Fruit fly (Drosophila melanogaster) whole organism, embryonic: Measurements from ENCODE around the gene CG9582.
A peak's percentile ranks its signal among the peaks of the same experiment; 100 is the strongest.

ENCODE experiments used
- Adf1 ChIP-seq: fragments of 200-800 bp; sonication (Bioruptor generic); IDR thresholded peaks from 2 replicates; pipeline ENCODE4 v1.3.6; 2022; ENCODE audit warnings: missing biosample characterization, missing genetic modification characterization
- Antp ChIP-seq: fragments of 200-800 bp; sonication (Bioruptor generic); optimal IDR thresholded peaks from 3 replicates; lab custom pipeline; 2016; ENCODE audit warnings: missing biosample characterization, missing genetic modification characterization
- Atf6 ChIP-seq: fragments of 200-800 bp; sonication (Bioruptor generic); IDR thresholded peaks from 2 replicates; pipeline ENCODE4 v1.3.6; 2022; ENCODE audit warnings: missing biosample characterization, missing genetic modification characterization
- B-H2 ChIP-seq: fragments of 200-800 bp; sonication (Bioruptor generic); optimal IDR thresholded peaks from 2 replicates; lab custom pipeline; 2018; ENCODE audit warnings: missing biosample characterization, mild to moderate bottlenecking, missing genetic modification characterization
- CG10209 ChIP-seq: fragments of 200-800 bp; sonication (Bioruptor generic); optimal IDR thresholded peaks from 3 replicates; lab custom pipeline; 2017; ENCODE audit warnings: missing biosample characterization, mild to moderate bottlenecking, missing genetic modification characterization, missing genetic modification reagents
- CG11085 ChIP-seq: fragments of 200-800 bp; sonication (Bioruptor generic); IDR thresholded peaks from 2 replicates; pipeline ENCODE4 v1.3.6; 2022; ENCODE audit warnings: missing biosample characterization, missing genetic modification characterization
- CG11695 ChIP-seq: fragments of 200-800 bp; sonication (Bioruptor generic); IDR thresholded peaks from 3 replicates; pipeline ENCODE4 v1.3.6; 2022; ENCODE audit warnings: missing biosample characterization, missing genetic modification characterization
- CG12769 ChIP-seq: fragments of 200-800 bp; sonication (Bioruptor generic); optimal IDR thresholded peaks from 2 replicates; lab custom pipeline; 2019; ENCODE audit warnings: missing biosample characterization, mild to moderate bottlenecking, missing genetic modification characterization, moderate library complexity
- CG13296 ChIP-seq: fragments of 200-800 bp; sonication (Bioruptor generic); optimal IDR thresholded peaks from 3 replicates; lab custom pipeline; 2018; ENCODE audit warnings: missing biosample characterization, mild to moderate bottlenecking, missing genetic modification characterization
- CG14965 ChIP-seq: fragments of 200-800 bp; sonication (Bioruptor generic); optimal IDR thresholded peaks from 2 replicates; lab custom pipeline; 2016; ENCODE audit warnings: missing biosample characterization, missing genetic modification characterization, borderline replicate concordance
- CG17361 ChIP-seq: fragments of 200-800 bp; sonication (Bioruptor generic); IDR thresholded peaks from 3 replicates; pipeline ENCODE4 v1.3.6; 2022; ENCODE audit warnings: missing biosample characterization, missing genetic modification characterization
- CG18619 ChIP-seq: fragments of 200-800 bp; sonication (Bioruptor generic); optimal IDR thresholded peaks from 3 replicates; lab custom pipeline; 2017; ENCODE audit warnings: missing biosample characterization, mild to moderate bottlenecking, missing genetic modification characterization
- CG32767 ChIP-seq: fragments of 200-800 bp; sonication (Bioruptor generic); IDR thresholded peaks from 2 replicates; pipeline ENCODE4 v1.3.6; 2022; ENCODE audit warnings: missing biosample characterization, missing genetic modification characterization
- CG33213 ChIP-seq: fragments of 200-800 bp; sonication (Bioruptor generic); optimal IDR thresholded peaks from 3 replicates; lab custom pipeline; 2016; ENCODE audit warnings: missing biosample characterization, missing genetic modification characterization
- CG3847 ChIP-seq: fragments of 200-800 bp; sonication (Bioruptor generic); IDR thresholded peaks from 2 replicates; pipeline ENCODE4 v1.3.6; 2022; ENCODE audit warnings: missing biosample characterization, missing genetic modification characterization
- CG4617 ChIP-seq: fragments of 200-800 bp; sonication (Bioruptor generic); optimal IDR thresholded peaks from 3 replicates; lab custom pipeline; 2016; ENCODE audit warnings: missing biosample characterization, missing genetic modification characterization, borderline replicate concordance
- CG7556 ChIP-seq: fragments of 200-800 bp; sonication (Bioruptor generic); optimal IDR thresholded peaks from 2 replicates; lab custom pipeline; 2017; ENCODE audit warnings: missing biosample characterization, mild to moderate bottlenecking, missing genetic modification characterization
- CG7745 ChIP-seq: fragments of 200-800 bp; sonication (Bioruptor generic); optimal IDR thresholded peaks from 2 replicates; lab custom pipeline; 2018; ENCODE audit warnings: missing biosample characterization, mild to moderate bottlenecking, missing genetic modification characterization, moderate library complexity
- CG7786 ChIP-seq: fragments of 200-800 bp; sonication (Bioruptor generic); optimal IDR thresholded peaks from 2 replicates; lab custom pipeline; 2016; ENCODE audit warnings: missing biosample characterization, missing genetic modification characterization
- CG9215 ChIP-seq: fragments of 200-800 bp; sonication (Bioruptor generic); IDR thresholded peaks from 2 replicates; pipeline ENCODE4 v1.3.6; 2022; ENCODE audit warnings: missing biosample characterization, missing genetic modification characterization
- CG9727 ChIP-seq: fragments of 200-800 bp; sonication (Bioruptor generic); optimal IDR thresholded peaks from 3 replicates; lab custom pipeline; 2017; ENCODE audit warnings: missing biosample characterization, mild to moderate bottlenecking, missing genetic modification characterization
- CoRest ChIP-seq: fragments of 200-800 bp; sonication (Bioruptor generic); optimal IDR thresholded peaks from 3 replicates; lab custom pipeline; 2018; ENCODE audit warnings: missing biosample characterization, mild to moderate bottlenecking, missing genetic modification characterization, moderate library complexity
- Drgx ChIP-seq: fragments of 200-800 bp; sonication (Bioruptor generic); IDR thresholded peaks from 2 replicates; pipeline ENCODE4 v1.3.6; 2022; ENCODE audit warnings: missing biosample characterization, missing genetic modification characterization
- Fer1 ChIP-seq: fragments of 200-800 bp; sonication (Bioruptor generic); optimal IDR thresholded peaks from 2 replicates; lab custom pipeline; 2017; ENCODE audit warnings: missing biosample characterization, mild to moderate bottlenecking, missing genetic modification characterization
- HHEX ChIP-seq: fragments of 200-800 bp; sonication (Bioruptor generic); optimal IDR thresholded peaks from 3 replicates; lab custom pipeline; 2017; ENCODE audit warnings: missing biosample characterization, mild to moderate bottlenecking, missing genetic modification characterization, missing genetic modification reagents
- MBD-R2 ChIP-seq: fragments of 200-800 bp; sonication (Bioruptor generic); IDR thresholded peaks from 2 replicates; pipeline ENCODE4 v1.3.6; 2022; ENCODE audit warnings: missing biosample characterization, missing genetic modification characterization
- MESR4 ChIP-seq: fragments of 200-800 bp; sonication (Bioruptor generic); optimal IDR thresholded peaks from 2 replicates; lab custom pipeline; 2018; ENCODE audit warnings: missing biosample characterization, mild to moderate bottlenecking, missing genetic modification characterization, moderate library complexity
- Mes4 ChIP-seq: fragments of 200-800 bp; sonication (Bioruptor generic); optimal IDR thresholded peaks from 2 replicates; lab custom pipeline; 2016; ENCODE audit warnings: missing biosample characterization, missing genetic modification characterization
- Stat92E ChIP-seq, 3 experiments: fragments of >200 bp in 2 of 3; fragments of 200-800 bp in 1 of 3; sonication (Bioruptor generic) in 1 of 3; optimal IDR thresholded peaks; 2 replicates each; lab custom pipeline; 2017 to 2019; ENCODE audit warnings: missing biosample characterization in 3 of 3, missing genetic modification characterization in 3 of 3, mild to moderate bottlenecking in 1 of 3, moderate library complexity in 1 of 3
- Tbp ChIP-seq: fragments of >200 bp; optimal IDR thresholded peaks from 2 replicates; lab custom pipeline; 2018; ENCODE audit warnings: missing biosample characterization, missing genetic modification characterization
- bab2 ChIP-seq: fragments of 200-800 bp; sonication (Bioruptor generic); optimal IDR thresholded peaks from 2 replicates; lab custom pipeline; 2016; ENCODE audit warnings: missing biosample characterization, missing genetic modification characterization
- dimm ChIP-seq: fragments of 200-800 bp; sonication (Bioruptor generic); IDR thresholded peaks from 2 replicates; pipeline ENCODE4 v1.3.6; 2022; ENCODE audit warnings: missing biosample characterization, missing genetic modification characterization
- dm ChIP-seq: fragments of 200-800 bp; sonication (Bioruptor generic); optimal IDR thresholded peaks from 3 replicates; lab custom pipeline; 2016; ENCODE audit warnings: missing biosample characterization, missing genetic modification characterization
- emc ChIP-seq: fragments of 200-800 bp; sonication (Bioruptor generic); optimal IDR thresholded peaks from 2 replicates; lab custom pipeline; 2016; ENCODE audit warnings: missing biosample characterization, missing genetic modification characterization
- eyg ChIP-seq: fragments of 200-800 bp; sonication (Bioruptor generic); optimal IDR thresholded peaks from 3 replicates; lab custom pipeline; 2016; ENCODE audit warnings: missing biosample characterization, missing genetic modification characterization
- fru ChIP-seq: fragments of >200 bp; optimal IDR thresholded peaks from 2 replicates; lab custom pipeline; 2017
- grau ChIP-seq: fragments of 200-800 bp; optimal IDR thresholded peaks from 3 replicates; lab custom pipeline; 2019; ENCODE audit warnings: missing biosample characterization, mild to moderate bottlenecking, missing genetic modification characterization, moderate library complexity
- grn ChIP-seq: fragments of 200-800 bp; sonication (Bioruptor generic); optimal IDR thresholded peaks from 3 replicates; lab custom pipeline; 2017; ENCODE audit warnings: missing biosample characterization, missing genetic modification characterization
- jing ChIP-seq: fragments of 200-800 bp; sonication (Bioruptor generic); optimal IDR thresholded peaks from 2 replicates; lab custom pipeline; 2018; ENCODE audit warnings: missing biosample characterization, mild to moderate bottlenecking, missing genetic modification characterization
- kah ChIP-seq: fragments of 200-800 bp; sonication (Bioruptor generic); optimal IDR thresholded peaks from 2 replicates; lab custom pipeline; 2018; ENCODE audit warnings: missing biosample characterization, mild to moderate bottlenecking, missing genetic modification characterization
- klu ChIP-seq: fragments of 200-800 bp; sonication (Bioruptor generic); IDR thresholded peaks from 2 replicates; pipeline ENCODE4 v1.3.6; 2022; ENCODE audit warnings: missing biosample characterization, missing genetic modification characterization
- lmd ChIP-seq: fragments of 200-800 bp; sonication (Bioruptor generic); IDR thresholded peaks from 2 replicates; pipeline ENCODE4 v1.3.6; 2022; ENCODE audit warnings: missing biosample characterization, missing genetic modification characterization
- nau ChIP-seq: fragments of 200-800 bp; sonication (Bioruptor generic); optimal IDR thresholded peaks from 3 replicates; lab custom pipeline; 2017; ENCODE audit warnings: missing biosample characterization, mild to moderate bottlenecking, missing genetic modification characterization, missing genetic modification reagents
- nom ChIP-seq: fragments of 200-800 bp; sonication (Bioruptor generic); optimal IDR thresholded peaks from 2 replicates; lab custom pipeline; 2017; ENCODE audit warnings: missing biosample characterization, missing genetic modification characterization, mild to moderate bottlenecking, moderate library complexity, missing genetic modification reagents
- onecut ChIP-seq: fragments of 200-800 bp; sonication (Bioruptor generic); IDR thresholded peaks from 2 replicates; pipeline ENCODE4 v1.3.6; 2022; ENCODE audit warnings: missing biosample characterization, missing genetic modification characterization
- p53 ChIP-seq: fragments of 200-800 bp; sonication (Bioruptor generic); optimal IDR thresholded peaks from 2 replicates; lab custom pipeline; 2016; ENCODE audit warnings: missing biosample characterization, missing genetic modification characterization
- peb ChIP-seq: fragments of 200-800 bp; sonication (Bioruptor generic); IDR thresholded peaks from 2 replicates; pipeline ENCODE4 v1.3.6; 2022; ENCODE audit warnings: missing biosample characterization, missing genetic modification characterization
- pita ChIP-seq: fragments of 200-800 bp; sonication (Bioruptor generic); optimal IDR thresholded peaks from 2 replicates; lab custom pipeline; 2017; ENCODE audit warnings: missing biosample characterization, mild to moderate bottlenecking, missing genetic modification characterization
- rib ChIP-seq: fragments of 200-800 bp; sonication (Bioruptor generic); IDR thresholded peaks from 2 replicates; pipeline ENCODE4 v1.3.6; 2022; ENCODE audit warnings: missing biosample characterization, missing genetic modification characterization
- shn ChIP-seq: fragments of 200-800 bp; sonication (Bioruptor generic); optimal IDR thresholded peaks from 3 replicates; lab custom pipeline; 2016; ENCODE audit warnings: missing biosample characterization, missing genetic modification characterization
- sim ChIP-seq: fragments of 200-800 bp; sonication (Bioruptor generic); IDR thresholded peaks from 2 replicates; pipeline ENCODE4 v1.3.6; 2022; ENCODE audit warnings: missing biosample characterization, missing genetic modification characterization
- zen ChIP-seq: fragments of 200-800 bp; sonication (Bioruptor generic); optimal IDR thresholded peaks from 3 replicates; lab custom pipeline; 2018; ENCODE audit warnings: missing biosample characterization, mild to moderate bottlenecking, missing genetic modification characterization, moderate library complexity

Gene CG9582

dm6 chr2L:8997285-8997684, 34.4 kb downstream of the CG9582 start, which contains the start of the genes alien and CG18661 (continued):
- TF ChIP-seq lmd (GFP tag; lab: Robert Waterston, UW): peak; percentile 91
- no peak for TF ChIP-seq fru (lab: Kevin White, UChicago)
- TF ChIP-seq CG13296 (GFP tag; lab: Kevin White, UChicago): peak; percentile 0
- peak; percentile 99 for TF ChIP-seq MBD-R2 (GFP tag; lab: Robert Waterston, UW)
- peak; percentile 76 for TF ChIP-seq shn (GFP tag; lab: Kevin White, UChicago)
- peak; percentile 80 for TF ChIP-seq bab2
- TF ChIP-seq Stat92E (GFP tag; optimal IDR thresholded peaks at IDR 0.05; lab: Kevin White, UChicago): peak in 1 of 3 experiments; percentile 40
- peak; percentile 68; the same call in 1 of the 2 replicates for TF ChIP-seq klu (GFP tag; lab: Robert Waterston, UW)
- peak; percentile 89 for TF ChIP-seq dimm (GFP tag; lab: Robert Waterston, UW)
- peak; percentile 86 for TF ChIP-seq CG11085 (GFP tag; lab: Robert Waterston, UW)
- TF ChIP-seq CG3847: peak; percentile 98
- peak; percentile 54 for TF ChIP-seq Fer1 (GFP tag; lab: Kevin White, UChicago)
- TF ChIP-seq CG12769 (tag; lab: Kevin White, UChicago): peak; percentile 84
- no peak for TF ChIP-seq Tbp (GFP tag; lab: Kevin White, UChicago)
- peak; percentile 90 for TF ChIP-seq CoRest (tag; lab: Kevin White, UChicago)
- peak; percentile 73 for TF ChIP-seq CG17361 (GFP tag; lab: Robert Waterston, UW)
- TF ChIP-seq grn (GFP tag; lab: Kevin White, UChicago): peak; percentile 69
- peak; percentile 49 for TF ChIP-seq emc (GFP tag; lab: Kevin White, UChicago)
- TF ChIP-seq dm: peak; percentile 88
- TF ChIP-seq CG10209 (GFP tag; lab: Kevin White, UChicago): peak; percentile 83
- TF ChIP-seq CG9727 (GFP tag; lab: Kevin White, UChicago): peak; percentile 58
- peak; percentile 30 for TF ChIP-seq HHEX (GFP tag; lab: Kevin White, UChicago)
- peak; percentile 80; the same call in 1 of the 2 replicates for TF ChIP-seq rib (GFP tag; lab: Robert Waterston, UW)
- peak; percentile 55 for TF ChIP-seq Adf1
- TF ChIP-seq B-H2 (GFP tag; lab: Kevin White, UChicago): peak; percentile 48
- TF ChIP-seq nau: peak; percentile 14
- peak; percentile 9 for TF ChIP-seq CG14965 (GFP tag; lab: Kevin White, UChicago)
- TF ChIP-seq pita: no peak
- TF ChIP-seq onecut (GFP tag; lab: Robert Waterston, UW): peak; percentile 89
- TF ChIP-seq CG7786 (GFP tag; lab: Kevin White, UChicago): peak; percentile 86
- TF ChIP-seq CG9215 (GFP tag; lab: Robert Waterston, UW): peak; percentile 90
- TF ChIP-seq eyg (GFP tag; lab: Kevin White, UChicago): peak; percentile 78
- TF ChIP-seq Mes4 (GFP tag; lab: Kevin White, UChicago): peak; percentile 29
- TF ChIP-seq jing (GFP tag; lab: Kevin White, UChicago): peak; percentile 87
- TF ChIP-seq CG11695 (GFP tag; lab: Robert Waterston, UW): peak; percentile 89
- peak; percentile 80 for TF ChIP-seq CG4617 (GFP tag; lab: Kevin White, UChicago)
- peak; percentile 82 for TF ChIP-seq CG32767 (GFP tag; lab: Robert Waterston, UW)
- TF ChIP-seq Drgx (GFP tag; lab: Robert Waterston, UW): peak; percentile 75
- peak; percentile 82 for TF ChIP-seq CG18619 (GFP tag; lab: Kevin White, UChicago)
- peak; percentile 88 for TF ChIP-seq CG33213 (GFP tag; lab: Kevin White, UChicago)
- TF ChIP-seq MESR4 (GFP tag; lab: Kevin White, UChicago): peak; percentile 21
- TF ChIP-seq CG7745 (tag; lab: Kevin White, UChicago): no peak
- TF ChIP-seq peb (GFP tag; lab: Robert Waterston, UW): peak; percentile 85
- TF ChIP-seq nom (GFP tag; lab: Kevin White, UChicago): no peak
- peak; percentile 66 for TF ChIP-seq zen (tag; lab: Kevin White, UChicago)
- TF ChIP-seq grau (tag; lab: Kevin White, UChicago): peak; percentile 65
- TF ChIP-seq kah (GFP tag; lab: Kevin White, UChicago): no peak
- TF ChIP-seq CG7556 (GFP tag; lab: Kevin White, UChicago): peak; percentile 30
- TF ChIP-seq Antp (GFP tag; lab: Kevin White, UChicago): peak; percentile 94
- TF ChIP-seq p53 (GFP tag; lab: Kevin White, UChicago): peak; percentile 91
- TF ChIP-seq Atf6 (GFP tag; lab: Robert Waterston, UW): peak; percentile 87
- no peak for TF ChIP-seq sim (GFP tag; lab: Robert Waterston, UW)
